Worm (Caenorhabditis elegans): ENCODE results near the gene sri-72.

sri-72 gene

ce11 chrV:543169-543568 is 24.8 kb downstream of the sri-72 start, which contains the start of gene C14C6.3:
Gene C14C6.3 (plus strand): TSS chrV:543469.
- TF ChIP-seq ama-1 (optimal IDR thresholded peaks at IDR 0.05): no peak
- TF ChIP-seq swsn-7 (tag; optimal IDR thresholded peaks at IDR 0.05): no peak
- TF ChIP-seq ztf-11 (tag; optimal IDR thresholded peaks at IDR 0.05): no peak
- TF ChIP-seq nhr-85 (tag): no peak
- TF ChIP-seq tbx-2 (tag; optimal IDR thresholded peaks at IDR 0.05): no peak
- no peak for TF ChIP-seq aha-1 (tag; optimal IDR thresholded peaks at IDR 0.05)

DNA sequence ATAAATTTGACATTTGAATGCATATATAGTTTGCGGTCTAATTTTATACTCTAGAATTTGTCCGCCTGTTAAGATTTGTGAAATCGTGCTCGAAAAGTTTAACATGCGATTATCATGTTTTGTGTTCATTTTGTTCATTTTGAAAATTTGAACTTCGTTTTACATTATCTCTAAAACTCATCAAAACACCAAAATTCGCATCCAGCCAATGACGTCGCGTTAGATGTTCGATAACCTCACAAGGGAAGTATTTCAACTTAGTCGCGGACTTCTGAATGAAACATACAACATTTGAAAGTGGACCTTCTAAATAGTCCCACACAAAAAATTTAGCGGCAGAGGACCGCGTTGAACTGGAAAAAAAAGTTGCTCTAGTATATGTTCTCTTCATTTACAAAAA is 26.5 kb downstream of the sri-72 start:
- no peak for TF ChIP-seq sup-37 (GFP tag; optimal IDR thresholded peaks at IDR 0.05)
- peak; percentile 65 for TF ChIP-seq nhr-85 (tag)

DNA sequence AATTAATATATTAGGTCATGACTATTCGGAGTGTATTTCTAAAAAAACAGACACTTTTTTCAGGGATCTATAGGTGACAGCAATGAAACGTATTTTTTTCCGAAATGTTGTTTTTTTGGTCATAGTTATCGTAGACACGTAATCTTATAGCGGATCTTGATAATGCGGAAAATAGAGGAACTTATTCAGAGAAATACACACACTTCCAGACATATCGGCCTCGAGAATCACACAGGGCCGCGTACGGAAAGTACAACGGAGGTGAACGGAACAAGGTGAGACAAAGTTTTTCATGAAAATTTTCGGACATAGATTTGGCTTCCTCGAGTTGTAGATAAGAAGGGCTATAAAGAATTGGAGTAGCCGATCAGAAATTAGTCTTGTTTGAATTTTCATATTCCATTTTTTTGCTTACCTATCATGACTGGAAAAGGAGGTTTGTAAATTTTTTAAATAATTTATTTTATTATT is 28.9 kb downstream of the sri-72 start, which contains the start of gene nhr-155:
Gene nhr-155, plus strand, starts transcription at position 421 of the 471 bp plus-strand sequence.
- TF ChIP-seq hlh-17 (GFP tag; optimal IDR thresholded peaks at IDR 0.05; ENCODE audit: borderline replicate concordance): no peak
- peak; percentile 20 for TF ChIP-seq nhr-85 (tag)

DNA sequence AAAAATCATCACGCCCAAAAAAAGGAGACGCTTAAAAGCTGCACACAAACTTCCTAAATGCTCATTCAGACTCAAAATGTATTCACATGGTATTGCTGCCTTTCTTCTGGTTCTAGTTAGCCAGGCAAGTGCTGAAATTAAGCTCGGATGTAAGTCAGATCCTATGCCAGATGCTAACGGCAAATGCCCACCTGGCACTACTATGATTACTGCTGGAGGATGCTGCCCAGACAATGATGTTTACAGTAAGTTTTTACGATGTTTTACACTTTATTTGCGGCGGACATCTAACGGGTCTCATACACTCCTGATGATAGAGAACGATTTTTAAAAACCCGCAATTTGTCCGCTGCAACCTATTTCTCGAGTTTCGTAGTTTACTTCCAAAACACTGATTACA is 31.4 kb downstream of the sri-72 start, which contains the start of gene C14C6.5:
Gene C14C6.5, plus strand, starts transcription at position 58 of the 400 bp plus-strand sequence.
- TF ChIP-seq F16B12.6 (tag; optimal IDR thresholded peaks at IDR 0.05) (no peak), fkh-8 (tag; optimal IDR thresholded peaks at IDR 0.05) (no peak), nhr-90 (tag; optimal IDR thresholded peaks at IDR 0.05; ENCODE audit: poor library complexity) (no peak), ces-1 (GFP tag; optimal IDR thresholded peaks at IDR 0.05) (no peak), unc-86 (tag; optimal IDR thresholded peaks at IDR 0.05) (no peak), dpl-1 (GFP tag; optimal IDR thresholded peaks at IDR 0.05) (no peak), aha-1 (tag; optimal IDR thresholded peaks at IDR 0.05) (no peak), nhr-28 (tag; optimal IDR thresholded peaks at IDR 0.05) (no peak), mef-2 (tag; optimal IDR thresholded peaks at IDR 0.05) (no peak), fos-1 (tag; optimal IDR thresholded peaks at IDR 0.05) (no peak), sox-4 (tag; optimal IDR thresholded peaks at IDR 0.05) (no peak), xbp-1 (tag; optimal IDR thresholded peaks at IDR 0.05) (no peak), pqm-1 (tag; optimal IDR thresholded peaks at IDR 0.05) (no peak)

DNA sequence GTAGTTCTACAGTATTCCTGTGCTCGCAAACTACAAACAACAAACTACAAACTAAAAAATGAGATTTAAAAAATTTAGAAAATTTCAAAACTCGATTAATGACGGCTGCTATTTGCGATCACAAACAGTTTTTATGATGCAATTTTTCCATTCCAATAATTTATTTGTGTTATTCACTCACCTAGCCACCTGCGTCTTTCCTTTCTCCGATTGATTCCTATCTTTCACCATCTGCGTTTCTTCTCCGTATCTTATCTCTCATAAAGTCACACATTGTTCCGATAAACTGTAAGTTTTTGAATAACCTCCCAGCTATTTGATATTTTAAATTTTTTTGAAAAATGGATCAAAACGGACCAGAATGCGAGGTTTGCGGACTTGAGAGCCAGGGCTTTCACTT is 33.8 kb downstream of the sri-72 start, which contains the start of gene nhr-132:
Gene nhr-132, plus strand, starts transcription at position 271 of the 400 bp plus-strand sequence.
- TF ChIP-seq lin-35 (GFP tag; optimal IDR thresholded peaks at IDR 0.05): peak in 1 of 2 experiments; percentile 44
- no peak for TF ChIP-seq rnt-1 (tag; optimal IDR thresholded peaks at IDR 0.05)
- TF ChIP-seq sox-4 (tag; optimal IDR thresholded peaks at IDR 0.05): no peak
- TF ChIP-seq ceh-63 (GFP tag; optimal IDR thresholded peaks at IDR 0.05): no peak
- TF ChIP-seq snu-23 (GFP tag; optimal IDR thresholded peaks at IDR 0.05): peak; percentile 57
- TF ChIP-seq mep-1 (tag; optimal IDR thresholded peaks at IDR 0.05): peak; percentile 54
- TF ChIP-seq lin-39 (tag; optimal IDR thresholded peaks at IDR 0.05): no peak
- peak; percentile 35 for TF ChIP-seq elt-2 (tag; optimal IDR thresholded peaks at IDR 0.05)
- TF ChIP-seq nhr-28 (tag; optimal IDR thresholded peaks at IDR 0.05): no peak
- peak; percentile 56 for TF ChIP-seq nhr-20 (tag; optimal IDR thresholded peaks at IDR 0.05)
- peak; percentile 13 for TF ChIP-seq nhr-90 (tag; optimal IDR thresholded peaks at IDR 0.05; ENCODE audit: poor library complexity)
- TF ChIP-seq lin-14 (GFP tag; optimal IDR thresholded peaks at IDR 0.05): peak; percentile 92
- peak; percentile 77 for TF ChIP-seq nhr-85 (tag)
- TF ChIP-seq efl-1 (optimal IDR thresholded peaks at IDR 0.05): peak in 1 of 2 experiments; percentile 1
- no peak for TF ChIP-seq efl-1 (GFP tag; optimal IDR thresholded peaks at IDR 0.05 in 1 of 2)
- TF ChIP-seq zag-1 (tag; optimal IDR thresholded peaks at IDR 0.05): no peak
- no peak for TF ChIP-seq pax-3 (tag; optimal IDR thresholded peaks at IDR 0.05)
- peak in 2 of 6 experiments; percentile 25 to 44 for TF ChIP-seq elt-3 (tag; optimal IDR thresholded peaks at IDR 0.05)
- TF ChIP-seq dpl-1 (GFP tag; optimal IDR thresholded peaks at IDR 0.05): peak in 1 of 3 experiments; percentile 16
- TF ChIP-seq blmp-1 (tag; optimal IDR thresholded peaks at IDR 0.05): peak; percentile 43
- TF ChIP-seq lsy-2 (tag; optimal IDR thresholded peaks at IDR 0.05): peak in 1 of 2 experiments; percentile 0
- TF ChIP-seq mdl-1 (tag; optimal IDR thresholded peaks at IDR 0.05): peak in 1 of 2 experiments; percentile 19
- no peak for TF ChIP-seq ceh-82 (tag; optimal IDR thresholded peaks at IDR 0.05)
- TF ChIP-seq ztf-4 (tag; optimal IDR thresholded peaks at IDR 0.05): no peak
- peak; percentile 28 for TF ChIP-seq nhr-77 (tag; optimal IDR thresholded peaks at IDR 0.05)
- no peak for TF ChIP-seq fkh-10 (GFP tag; optimal IDR thresholded peaks at IDR 0.05)
